Worm (Caenorhabditis elegans) whole organism, young adult: ENCODE results near the gene srz-18.

Experiments used
- B0019.2 ChIP-seq: fragments of 200-800 bp; sonication (Bioruptor generic); conservative IDR thresholded peaks from 2 replicates; pipeline ENCODE4 v1.3.6; 2022; ENCODE audit warnings: missing genetic modification reagents, missing genetic modification characterization, missing compliant biosample characterization
- D2030.7 ChIP-seq: fragments of 200-800 bp; sonication (Bioruptor generic); IDR thresholded peaks from 2 replicates; pipeline ENCODE4 v1.3.6; 2022; ENCODE audit warnings: missing genetic modification reagents, missing genetic modification characterization, missing compliant biosample characterization
- F33H1.4 ChIP-seq: fragments of 200-800 bp; sonication (Bioruptor generic); IDR thresholded peaks from 2 replicates; pipeline ENCODE4 v1.3.6; 2022; ENCODE audit warnings: missing genetic modification reagents, missing genetic modification characterization, missing compliant biosample characterization
- F39B2.1 ChIP-seq: fragments of 200-800 bp; sonication (Bioruptor generic); IDR thresholded peaks from 2 replicates; pipeline ENCODE4 v1.3.6; 2022; ENCODE audit warnings: missing genetic modification reagents, missing genetic modification characterization, missing compliant biosample characterization
- F49E8.2 ChIP-seq: sonication (generic microtip); optimal IDR thresholded peaks from 3 replicates; lab custom pipeline; 2017; ENCODE audit warnings: missing genetic modification characterization, mild to moderate bottlenecking, missing compliant biosample characterization, antibody characterized with exemption, moderate library complexity; ENCODE audit not compliant: insufficient read depth
- F55B11.4 ChIP-seq: sonication (generic microtip); optimal IDR thresholded peaks from 2 replicates; lab custom pipeline; 2016; ENCODE audit warnings: missing compliant biosample characterization, missing genetic modification characterization, borderline replicate concordance; ENCODE audit not compliant: insufficient read depth
- F57A8.1 ChIP-seq: fragments of 200-800 bp; sonication (Bioruptor generic); optimal IDR thresholded peaks from 2 replicates; lab custom pipeline; 2018; ENCODE audit warnings: mild to moderate bottlenecking, missing genetic modification characterization, moderate library complexity, missing compliant biosample characterization
- Y56A3A.18 ChIP-seq: fragments of 200-800 bp; sonication (Bioruptor generic); IDR thresholded peaks from 2 replicates; pipeline ENCODE4 v1.3.6; 2022; ENCODE audit warnings: missing genetic modification reagents, missing genetic modification characterization, missing compliant biosample characterization
- ZK185.1 ChIP-seq: sonication (generic microtip); optimal IDR thresholded peaks from 2 replicates; lab custom pipeline; 2016; ENCODE audit warnings: mild to moderate bottlenecking, missing genetic modification characterization, missing compliant biosample characterization; ENCODE audit not compliant: poor library complexity, severe bottlenecking
- aptf-3 ChIP-seq: fragments of 200-800 bp; sonication (Bioruptor generic); IDR thresholded peaks from 2 replicates; pipeline ENCODE4 v1.3.6; 2022; ENCODE audit warnings: missing genetic modification characterization, missing compliant biosample characterization
- attf-6 ChIP-seq: fragments of 200-800 bp; sonication (Bioruptor generic); IDR thresholded peaks from 2 replicates; pipeline ENCODE4 v1.3.6; 2022; ENCODE audit warnings: missing genetic modification reagents, missing genetic modification characterization, missing compliant biosample characterization
- bed-2 ChIP-seq: fragments of 200-800 bp; sonication (Bioruptor generic); IDR thresholded peaks from 2 replicates; pipeline ENCODE4 v1.3.6; 2022; ENCODE audit warnings: missing genetic modification reagents, missing genetic modification characterization, missing compliant biosample characterization
- cebp-2 ChIP-seq: fragments of 200-800 bp; sonication (Bioruptor generic); IDR thresholded peaks from 2 replicates; pipeline ENCODE4 v1.3.6; 2022; ENCODE audit warnings: missing genetic modification characterization, missing compliant biosample characterization
- ceh-58 ChIP-seq: fragments of 200-800 bp; sonication (Bioruptor generic); IDR thresholded peaks from 2 replicates; pipeline ENCODE4 v1.3.6; 2022; ENCODE audit warnings: missing genetic modification characterization, missing compliant biosample characterization
- ceh-79 ChIP-seq: sonication (generic microtip); optimal IDR thresholded peaks from 2 replicates; lab custom pipeline; 2017; ENCODE audit warnings: mild to moderate bottlenecking, missing genetic modification characterization, missing compliant biosample characterization
- dox-1 ChIP-seq: fragments of 200-800 bp; sonication (Bioruptor generic); IDR thresholded peaks from 2 replicates; pipeline ENCODE4 v1.3.6; 2022; ENCODE audit warnings: missing genetic modification reagents, missing genetic modification characterization, missing compliant biosample characterization
- dpff-1 ChIP-seq: sonication (generic microtip); optimal IDR thresholded peaks from 2 replicates; lab custom pipeline; 2017; ENCODE audit warnings: mild to moderate bottlenecking, missing genetic modification characterization, missing compliant biosample characterization
- egrh-3 ChIP-seq: fragments of 200-800 bp; sonication (Bioruptor generic); IDR thresholded peaks from 2 replicates; pipeline ENCODE4 v1.3.6; 2022; ENCODE audit warnings: missing genetic modification reagents, missing genetic modification characterization, missing compliant biosample characterization
- gei-17 ChIP-seq: fragments of 200-800 bp; sonication (Bioruptor generic); optimal IDR thresholded peaks from 2 replicates; lab custom pipeline; 2018; ENCODE audit warnings: mild to moderate bottlenecking, missing genetic modification characterization, missing compliant biosample characterization
- hmg-20 ChIP-seq: fragments of 200-800 bp; sonication (Bioruptor generic); IDR thresholded peaks from 2 replicates; pipeline ENCODE4 v1.3.6; 2022; ENCODE audit warnings: missing genetic modification reagents, missing genetic modification characterization, missing compliant biosample characterization
- hrde-1 ChIP-seq: sonication (generic microtip); optimal IDR thresholded peaks from 2 replicates; lab custom pipeline; 2016; ENCODE audit warnings: missing genetic modification characterization, mild to moderate bottlenecking, missing compliant biosample characterization, moderate library complexity, missing genotype, missing genetic modification reagents, borderline replicate concordance
- let-526 ChIP-seq: fragments of 200-800 bp; sonication (Bioruptor generic); IDR thresholded peaks from 2 replicates; pipeline ENCODE4 v1.3.6; 2022; ENCODE audit warnings: missing genetic modification reagents, missing genetic modification characterization, missing compliant biosample characterization
- lin-35 ChIP-seq, 3 experiments: fragments of 150-350 bp in 2 of 3; sonication (generic microtip) in 1 of 3; optimal IDR thresholded peaks; 2 replicates each; lab custom pipeline; 2014 to 2018; ENCODE audit warnings: missing biosample characterization in 3 of 3, missing genetic modification characterization in 3 of 3, missing genetic modification reagents in 3 of 3
- lin-54 ChIP-seq: fragments of 200-800 bp; sonication (Bioruptor generic); optimal IDR thresholded peaks from 2 replicates; lab custom pipeline; 2018; ENCODE audit warnings: mild to moderate bottlenecking, missing genetic modification characterization, missing compliant biosample characterization
- mes-4 ChIP-seq: sonication (generic microtip); optimal IDR thresholded peaks from 2 replicates; lab custom pipeline; 2016; ENCODE audit warnings: missing genotype, missing genetic modification characterization, missing compliant biosample characterization
- mxl-1 ChIP-seq: sonication (generic microtip); optimal IDR thresholded peaks from 2 replicates; lab custom pipeline; 2016; ENCODE audit warnings: missing genetic modification characterization, missing compliant biosample characterization
- nfyb-1 ChIP-seq: fragments of 200-800 bp; sonication (Bioruptor generic); IDR thresholded peaks from 2 replicates; pipeline ENCODE4 v1.3.6; 2022; ENCODE audit warnings: missing genetic modification reagents, missing genetic modification characterization, missing compliant biosample characterization
- pha-4 ChIP-seq: fragments of 150-350 bp; sonication (generic microtip); optimal IDR thresholded peaks from 2 replicates; lab custom pipeline; 2014; ENCODE audit warnings: missing biosample characterization, missing genetic modification reagents, missing genetic modification characterization
- rpc-1 ChIP-seq, 2 experiments: fragments of 150-350 bp in 1 of 2; sonication (generic microtip) in 1 of 2; optimal IDR thresholded peaks; 2 replicates each; lab custom pipeline; 2014 to 2018; ENCODE audit warnings: missing biosample characterization in 1 of 2, missing genetic modification characterization in 1 of 2, missing genetic modification reagents in 1 of 2, missing genotype in 1 of 2
- sea-2 ChIP-seq: fragments of 200-800 bp; sonication (Bioruptor generic); IDR thresholded peaks from 2 replicates; pipeline ENCODE4 v1.3.6; 2022; ENCODE audit warnings: missing genetic modification characterization, missing compliant biosample characterization
- snpc-1.3 ChIP-seq: sonication (generic microtip); optimal IDR thresholded peaks from 2 replicates; lab custom pipeline; 2017; ENCODE audit warnings: missing genetic modification characterization, mild to moderate bottlenecking, missing compliant biosample characterization, antibody characterized with exemption, moderate library complexity, missing genotype, missing genetic modification reagents; ENCODE audit not compliant: insufficient read depth
- snpc-4 ChIP-seq, 5 experiments: fragments of 150-350 bp in 1 of 5; sonication (generic microtip) in 4 of 5; optimal IDR thresholded peaks; 2 replicates each; lab custom pipeline; 2014 to 2018; ENCODE audit warnings: missing genetic modification characterization in 5 of 5, missing biosample characterization in 3 of 5, antibody characterized with exemption in 2 of 5, mild to moderate bottlenecking in 2 of 5, missing compliant biosample characterization in 2 of 5, missing genotype in 2 of 5, moderate library complexity in 2 of 5, missing genetic modification reagents in 1 of 5
- sptf-2 ChIP-seq: fragments of 200-800 bp; sonication (Bioruptor generic); optimal IDR thresholded peaks from 2 replicates; lab custom pipeline; 2018; ENCODE audit warnings: mild to moderate bottlenecking, missing genetic modification characterization, missing compliant biosample characterization
- tbx-9 ChIP-seq: sonication (generic microtip); optimal IDR thresholded peaks from 2 replicates; lab custom pipeline; 2016; ENCODE audit warnings: borderline replicate concordance, missing genetic modification characterization, inconsistent platforms, missing compliant biosample characterization
- zim-3 ChIP-seq: sonication (generic microtip); optimal IDR thresholded peaks from 2 replicates; lab custom pipeline; 2017; ENCODE audit warnings: mild to moderate bottlenecking, missing genetic modification characterization, moderate library complexity, missing compliant biosample characterization
- ztf-22 ChIP-seq: fragments of 200-800 bp; sonication (Bioruptor generic); optimal IDR thresholded peaks from 2 replicates; lab custom pipeline; 2018; ENCODE audit warnings: mild to moderate bottlenecking, missing genetic modification characterization, moderate library complexity, missing compliant biosample characterization
- ztf-26 ChIP-seq: sonication (generic microtip); optimal IDR thresholded peaks from 2 replicates; lab custom pipeline; 2017; ENCODE audit warnings: missing genetic modification characterization, missing compliant biosample characterization

The srz-18 gene

DNA sequence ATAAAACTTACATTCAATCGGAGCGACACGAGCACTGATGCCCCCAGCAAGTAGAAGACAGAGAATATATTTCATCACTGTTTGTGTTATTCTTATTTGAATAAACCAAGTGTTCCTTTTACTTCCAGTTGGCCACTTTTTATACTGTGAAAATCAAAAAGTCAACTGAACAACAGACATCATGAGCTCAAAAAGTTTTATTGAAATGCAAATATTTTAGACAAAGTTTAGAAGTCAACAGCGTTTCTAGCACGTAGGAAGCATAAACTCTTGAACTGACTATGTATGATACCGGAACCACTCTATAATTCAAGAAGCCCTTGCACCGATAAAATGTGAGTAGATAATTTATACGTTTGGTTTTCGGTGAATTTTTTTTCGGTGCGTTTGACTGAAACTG, 4.7 kb downstream of the srz-18 start, which contains the start of gene F46B3.14:
TSS of gene F46B3.14 (minus strand) at position 101 of the 400 bp plus-strand sequence.
- TF ChIP-seq attf-6 (no peak), F39B2.1 (GFP tag; lab: Robert Waterston, UW) (no peak), let-526 (GFP tag; lab: Robert Waterston, UW) (no peak), lin-54 (GFP tag; lab: Kevin White, UChicago) (no peak), mes-4 (no peak), snpc-1.3 (tag; lab: Kevin White, UChicago) (no peak)

- TF ChIP-seq gei-17 (GFP tag; lab: Kevin White, UChicago) (no peak), cebp-2 (no peak), dpff-1 (tag; lab: Kevin White, UChicago) (no peak), ztf-22 (GFP tag; lab: Kevin White, UChicago) (no peak), hmg-20 (no peak), bed-2 (GFP tag; lab: Robert Waterston, UW) (no peak), mxl-1 (tag; lab: Kevin White, UChicago) (no peak), let-526 (GFP tag; lab: Robert Waterston, UW) (no peak)
Measured at ce11 chrV:20633619-20634018, 7.1 kb downstream of the srz-18 start, which contains the start of gene F46B3.15. TSS of gene F46B3.15 (minus strand) at chrV:20633719.

ce11 chrV:20634330-20634729, 7.8 kb downstream of the srz-18 start, which contains the start of gene F46B3.16:
TSS of gene F46B3.16 (plus strand) at chrV:20634630.
- no peak for TF ChIP-seq hmg-20
- no peak for TF ChIP-seq attf-6
- no peak for TF ChIP-seq F49E8.2
- TF ChIP-seq D2030.7 (GFP tag; lab: Robert Waterston, UW), result no peak
- TF ChIP-seq egrh-3 (GFP tag; lab: Robert Waterston, UW), result no peak
- TF ChIP-seq F39B2.1 (GFP tag; lab: Robert Waterston, UW), result no peak
- no peak for TF ChIP-seq ztf-26 (tag; lab: Kevin White, UChicago)
- TF ChIP-seq lin-35 (GFP tag; optimal IDR thresholded peaks at IDR 0.05; lab: Kevin White, UChicago), result no peak

DNA sequence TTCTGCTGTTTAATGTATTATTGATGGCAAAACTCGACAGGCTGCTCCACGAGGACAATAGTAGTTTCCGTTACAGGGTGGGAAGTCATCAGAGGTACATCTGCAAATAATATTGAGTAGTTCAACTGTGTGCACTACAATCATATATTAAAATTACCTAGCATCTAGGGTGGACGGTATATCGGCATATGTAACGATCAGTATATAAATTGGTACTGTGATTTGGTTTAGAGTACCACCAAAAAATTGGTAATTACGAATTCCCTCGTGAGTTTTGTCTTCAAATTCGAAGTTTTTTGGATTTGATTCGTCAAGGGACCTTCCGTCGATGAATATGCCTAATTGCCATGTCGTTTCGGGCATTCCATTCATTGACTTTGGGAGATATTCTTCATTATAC, 10.3 kb downstream of the srz-18 start, which contains the start of gene ttr-13:
TSS of gene ttr-13 (minus strand) at position 101 of the 400 bp plus-strand sequence.
- TF ChIP-seq pha-4 (tag; lab: Kevin White, UChicago) (no peak), ceh-79 (tag; lab: Kevin White, UChicago) (no peak), let-526 (GFP tag; lab: Robert Waterston, UW) (no peak), sptf-2 (no peak), sea-2 (GFP tag; lab: Robert Waterston, UW) (no peak)

DNA sequence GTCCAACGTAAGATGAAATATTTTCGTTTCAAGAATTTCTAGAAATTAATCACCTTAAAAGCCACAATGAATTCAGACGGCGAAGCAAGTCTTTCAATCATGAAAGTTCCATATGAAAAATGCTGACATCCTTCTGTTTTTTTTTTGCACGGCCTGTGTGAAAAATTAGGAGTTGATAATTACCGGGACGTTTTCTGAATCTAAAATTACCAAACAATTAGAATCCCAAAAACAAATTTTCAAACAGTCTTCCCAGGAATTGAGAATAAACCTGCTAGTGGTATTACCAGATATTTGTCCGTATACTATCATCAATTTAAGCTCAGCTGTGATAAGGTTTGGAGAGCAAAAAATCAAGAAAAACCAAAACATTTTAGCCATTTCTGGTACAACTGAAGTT, 11.8 kb downstream of the srz-18 start, which contains the start of gene Y44A6B.3:
TSS of gene Y44A6B.3 (minus strand) at position 101 of the 400 bp plus-strand sequence.
- TF ChIP-seq zim-3 (tag; lab: Kevin White, UChicago), result no peak
- no peak for TF ChIP-seq hrde-1 (tag; lab: Kevin White, UChicago)
- TF ChIP-seq B0019.2 (GFP tag; lab: Robert Waterston, UW), result no peak
- no peak for TF ChIP-seq ceh-58
- no peak for TF ChIP-seq ZK185.1
- no peak for TF ChIP-seq F57A8.1 (GFP tag; lab: Kevin White, UChicago)
- TF ChIP-seq snpc-4 (GFP tag; optimal IDR thresholded peaks at IDR 0.05; lab: Kevin White, UChicago), result no peak
- no peak for TF ChIP-seq snpc-4 (tag; optimal IDR thresholded peaks at IDR 0.05; lab: Kevin White, UChicago)
- no peak for TF ChIP-seq rpc-1 (optimal IDR thresholded peaks at IDR 0.05; lab: Kevin White, UChicago)
- no peak for TF ChIP-seq rpc-1 (tag; optimal IDR thresholded peaks at IDR 0.05; lab: Kevin White, UChicago)
- TF ChIP-seq tbx-9 (tag; lab: Kevin White, UChicago), result no peak
- no peak for TF ChIP-seq dox-1 (GFP tag; lab: Robert Waterston, UW)
- no peak for TF ChIP-seq F55B11.4 (tag; lab: Kevin White, UChicago)
- TF ChIP-seq nfyb-1 (GFP tag; lab: Robert Waterston, UW), result no peak
- TF ChIP-seq sea-2 (GFP tag; lab: Robert Waterston, UW), result no peak
- no peak for TF ChIP-seq F33H1.4 (GFP tag; lab: Robert Waterston, UW)
- no peak for TF ChIP-seq aptf-3 (GFP tag; lab: Robert Waterston, UW)
- no peak for TF ChIP-seq Y56A3A.18
